Worm (Caenorhabditis elegans) whole organism, early embryonic: Measurements from ENCODE around the gene W03C9.5.

Experiments
- F13C5.2 ChIP-seq: sonication (generic microtip); optimal IDR thresholded peaks from 2 replicates; lab custom pipeline; 2017; ENCODE audit warnings: mild to moderate bottlenecking, missing genetic modification characterization, inconsistent platforms, missing compliant biosample characterization
- hmbx-1 ChIP-seq: sonication (generic microtip); optimal IDR thresholded peaks from 2 replicates; lab custom pipeline; 2016; ENCODE audit warnings: mild to moderate bottlenecking, missing genetic modification characterization, missing compliant biosample characterization
- hnd-1 ChIP-seq: sonication (generic microtip); optimal IDR thresholded peaks from 2 replicates; lab custom pipeline; 2016; ENCODE audit warnings: missing genetic modification characterization, missing compliant biosample characterization
- tbx-11 ChIP-seq: fragments of 200-800 bp; sonication (Bioruptor generic); IDR thresholded peaks from 2 replicates; pipeline ENCODE4 v1.3.6; 2022; ENCODE audit warnings: missing genetic modification characterization, missing compliant biosample characterization

- TF ChIP-seq hmbx-1 (tag; lab: Kevin White, UChicago) (no peak), tbx-11 (GFP tag; lab: Robert Waterston, UW) (no peak), F13C5.2 (tag; lab: Kevin White, UChicago) (no peak), hnd-1 (tag; lab: Kevin White, UChicago) (no peak)
These were observed 42.1 kb downstream of the W03C9.5 start for ce11 chrII:11925203-11925602.
